Fruit fly (Drosophila melanogaster): Measurements from ENCODE around the gene CG9701.
A peak's percentile ranks its signal among the peaks of the same experiment; 100 is the strongest.

The CG9701 gene

DNA sequence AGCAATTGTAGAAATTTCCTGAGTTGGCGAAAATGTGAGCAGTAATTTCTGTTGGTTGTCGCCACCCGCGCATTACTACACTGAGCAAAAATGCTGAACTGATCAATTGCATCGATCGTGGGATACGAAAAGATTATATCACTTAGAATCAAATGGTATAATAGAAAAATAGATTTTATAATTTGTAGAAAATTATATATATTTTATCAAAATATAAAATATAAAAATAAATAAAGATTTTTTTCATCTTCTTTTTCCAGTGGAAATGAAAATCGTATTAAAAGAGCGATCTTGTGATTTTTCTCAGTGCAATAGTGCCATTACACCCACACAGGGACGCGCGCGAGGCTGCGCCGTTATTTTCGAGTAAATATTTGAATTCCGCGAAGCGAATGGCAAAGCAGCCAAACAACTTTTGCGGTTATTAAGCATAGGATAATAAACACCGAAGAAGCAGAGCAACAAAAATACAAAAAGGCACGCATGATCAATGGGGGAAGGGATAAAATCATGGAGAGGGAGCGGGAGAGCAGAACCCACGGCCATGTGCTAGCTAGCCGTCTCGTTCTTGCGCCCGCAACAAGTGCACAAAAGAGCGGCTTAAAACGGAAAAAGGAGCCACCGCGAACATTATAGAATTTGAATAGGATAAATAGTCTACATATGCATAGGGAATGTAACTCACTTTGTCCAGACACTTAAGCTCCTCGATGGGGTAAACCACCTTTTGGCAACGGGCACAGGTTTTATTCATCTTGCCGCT, 22.9 kb upstream of the CG9701 start (continued):
- TF ChIP-seq vvl (GFP tag; IDR thresholded peaks at IDR 0.05) (peak; percentile 35; the same call in 1 of the 2 replicates), Myb (GFP tag; optimal IDR thresholded peaks at IDR 0.05) (no peak), CG10267 (tag; optimal IDR thresholded peaks at IDR 0.05) (peak; percentile 67), CG8478 (optimal IDR thresholded peaks at IDR 0.05) (no peak), Taf1 (GFP tag; IDR thresholded peaks at IDR 0.05) (peak; percentile 9; the same call in 1 of the 2 replicates), sens (GFP tag) (peak; percentile 65), D (optimal IDR thresholded peaks at IDR 0.05) (no peak), D (GFP tag; optimal IDR thresholded peaks at IDR 0.05) (peak; percentile 26), shn (GFP tag; optimal IDR thresholded peaks at IDR 0.05) (no peak), tll (GFP tag; optimal IDR thresholded peaks at IDR 0.05) (no peak), CG14014 (GFP tag; IDR thresholded peaks at IDR 0.05) (peak; percentile 38; the same call in 1 of the 2 replicates), CG15696 (tag; optimal IDR thresholded peaks at IDR 0.05) (peak; percentile 55), CG6689 (GFP tag; IDR thresholded peaks at IDR 0.05) (peak; percentile 60), bcd (GFP tag; optimal IDR thresholded peaks at IDR 0.05) (peak; percentile 53), Ada2b (GFP tag; IDR thresholded peaks at IDR 0.05) (peak; percentile 43), CG8924 (tag; optimal IDR thresholded peaks at IDR 0.05) (peak; percentile 68), CG31224 (GFP tag; IDR thresholded peaks at IDR 0.05) (0 out of 2 replicates have a peak, but pooled peaks have one; percentile 8), so (GFP tag; IDR thresholded peaks at IDR 0.05) (0 out of 3 replicates have a peak, but pooled peaks have one; percentile 39), Hr78 (GFP tag; optimal IDR thresholded peaks at IDR 0.05) (no peak), Aef1 (GFP tag; IDR thresholded peaks at IDR 0.05) (peak; percentile 50; the same call in 2 of the 3 replicates), CG1024 (GFP tag; IDR thresholded peaks at IDR 0.05) (no peak), Doc2 (GFP tag; IDR thresholded peaks at IDR 0.05) (no peak), Dref (GFP tag; IDR thresholded peaks at IDR 0.05) (no peak), CG4404 (GFP tag; IDR thresholded peaks at IDR 0.05) (peak; percentile 43; the same call in 1 of the 2 replicates), Bdp1 (GFP tag; optimal IDR thresholded peaks at IDR 0.05) (no peak), Gug (GFP tag; IDR thresholded peaks at IDR 0.05) (peak; percentile 45; the same call in 1 of the 4 replicates), dmrt99B (tag; optimal IDR thresholded peaks at IDR 0.05) (peak; percentile 53), CG17385 (GFP tag; optimal IDR thresholded peaks at IDR 0.05) (peak; percentile 50), salm (tag; optimal IDR thresholded peaks at IDR 0.05) (peak; percentile 10), CG10979 (tag; optimal IDR thresholded peaks at IDR 0.05) (peak; percentile 17), pita (GFP tag; optimal IDR thresholded peaks at IDR 0.05) (no peak), grau (tag; optimal IDR thresholded peaks at IDR 0.05) (peak; percentile 42), ac (GFP tag; optimal IDR thresholded peaks at IDR 0.05) (no peak), danr (GFP tag; IDR thresholded peaks at IDR 0.05) (no peak), nmo (GFP tag; optimal IDR thresholded peaks at IDR 0.05) (peak; percentile 71), fd102C (GFP tag; optimal IDR thresholded peaks at IDR 0.05) (no peak), Awh (GFP tag; IDR thresholded peaks at IDR 0.05) (0 out of 2 replicates have a peak, but pooled peaks have one; percentile 42), sisA (GFP tag; IDR thresholded peaks at IDR 0.05) (no peak; the same call in 1 of the 2 replicates)

DNA sequence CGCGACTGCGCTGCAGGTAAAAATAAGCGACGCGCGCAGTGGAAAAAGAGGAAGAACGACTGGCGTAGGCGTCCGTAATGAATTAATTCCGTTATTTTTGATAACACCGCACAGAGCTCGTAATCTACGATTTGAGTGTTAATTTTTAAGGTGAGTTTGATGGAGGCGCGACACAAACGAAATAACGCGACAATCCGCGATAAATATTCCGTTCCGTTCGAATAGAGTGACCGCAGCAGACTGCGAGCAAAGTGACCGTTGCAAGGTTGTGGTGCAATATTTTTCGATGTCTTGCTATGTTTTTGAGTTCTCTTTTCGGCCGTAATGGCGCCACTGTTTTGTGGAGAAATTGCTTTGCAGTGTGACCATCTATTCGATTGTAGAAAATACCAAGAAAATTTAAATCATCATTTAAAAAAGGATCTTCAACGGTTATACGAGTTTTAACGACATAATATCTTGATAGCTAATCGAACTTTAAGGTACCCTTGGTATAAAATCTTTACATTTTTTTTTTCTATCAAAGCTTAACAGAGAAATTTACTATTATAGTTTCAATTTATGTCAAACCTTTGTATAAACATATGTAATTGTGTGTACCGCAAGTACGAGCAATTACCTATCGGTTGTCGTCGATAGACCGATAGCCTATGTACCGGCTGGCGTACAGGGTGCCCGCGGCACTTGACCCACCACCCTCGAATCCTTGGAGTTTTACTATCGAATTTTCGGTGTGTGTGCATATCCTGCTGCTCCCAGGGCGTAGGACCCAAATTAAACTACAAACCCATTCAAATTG, 21.7 kb upstream of the CG9701 start, which contains the start of the genes CG43954, Lasp and Dab:
Gene CG43954, minus strand, starts transcription at position 248 of the 799 bp plus-strand sequence.
Gene Lasp, minus strand, starts transcription at position 248 of the 799 bp plus-strand sequence.
Gene Dab, plus strand, starts transcription at position 697 of the 799 bp plus-strand sequence.
- TF ChIP-seq repo (GFP tag; optimal IDR thresholded peaks at IDR 0.05), result peak; percentile 15
- TF ChIP-seq CG13424 (tag; optimal IDR thresholded peaks at IDR 0.05), result no peak
- TF ChIP-seq tna (GFP tag; IDR thresholded peaks at IDR 0.05; ENCODE audit: partially characterized antibody), result peak; percentile 8; the same call in 1 of the 2 replicates
- TF ChIP-seq mirr (GFP tag; optimal IDR thresholded peaks at IDR 0.05), result peak; percentile 61
- TF ChIP-seq pros (GFP tag; optimal IDR thresholded peaks at IDR 0.05), result no peak
- TF ChIP-seq CG6765 (GFP tag; optimal IDR thresholded peaks at IDR 0.05), result peak; percentile 13
- TF ChIP-seq dm (GFP tag; optimal IDR thresholded peaks at IDR 0.05), result no peak
- TF ChIP-seq CG10654 (GFP tag; optimal IDR thresholded peaks at IDR 0.05), result no peak
- TF ChIP-seq CG11504 (tag; optimal IDR thresholded peaks at IDR 0.05), result peak; percentile 47
- peak; percentile 68 for TF ChIP-seq Atf6 (GFP tag; IDR thresholded peaks at IDR 0.05)
- no peak for TF ChIP-seq ash1 (GFP tag; optimal IDR thresholded peaks at IDR 0.05)
- TF ChIP-seq CG16779 (GFP tag; IDR thresholded peaks at IDR 0.05), result 0 out of 2 replicates have a peak, but pooled peaks have one; percentile 25
